Fruit fly (Drosophila melanogaster): ENCODE data around the gene PolA2.

PolA2 gene

dm6 chr3R:27274533-27275447 lies 35.8 kb downstream of the PolA2 start, which contains the start of gene CG5938:
Gene CG5938, plus strand, starts transcription at chr3R:27274794.
- TF ChIP-seq grau (tag; optimal IDR thresholded peaks at IDR 0.05) (peak; percentile 41), CG18599 (GFP tag; optimal IDR thresholded peaks at IDR 0.05) (peak; percentile 29), Ada2b (GFP tag; IDR thresholded peaks at IDR 0.05) (peak; percentile 6; the same call in 1 of the 2 replicates), stwl (tag; optimal IDR thresholded peaks at IDR 0.05) (peak; percentile 51), nom (GFP tag; optimal IDR thresholded peaks at IDR 0.05) (peak; percentile 54), Ptx1 (GFP tag; IDR thresholded peaks at IDR 0.05) (no peak), crp (GFP tag; optimal IDR thresholded peaks at IDR 0.05) (peak; percentile 29 to 88), CG10267 (tag; optimal IDR thresholded peaks at IDR 0.05) (peak; percentile 79), Hr39 (optimal IDR thresholded peaks at IDR 0.05) (no peak), schlank (tag; optimal IDR thresholded peaks at IDR 0.05) (no peak), PHDP (tag; optimal IDR thresholded peaks at IDR 0.05) (peak; percentile 14), Blimp-1 (GFP tag; optimal IDR thresholded peaks at IDR 0.05) (peak; percentile 6), mld (GFP tag; IDR thresholded peaks at IDR 0.05; ENCODE audit: partially characterized antibody) (no peak), zfh1 (GFP tag; IDR thresholded peaks at IDR 0.05) (peak; percentile 27; the same call in 1 of the 3 replicates), CG8359 (GFP tag; optimal IDR thresholded peaks at IDR 0.05; ENCODE audit: borderline replicate concordance) (no peak), NfI (GFP tag; optimal IDR thresholded peaks at IDR 0.05) (peak; percentile 47), ind (GFP tag; optimal IDR thresholded peaks at IDR 0.05) (peak; percentile 14), zen (tag; optimal IDR thresholded peaks at IDR 0.05) (peak; percentile 34), sug (tag; optimal IDR thresholded peaks at IDR 0.05) (peak; percentile 49), seq (GFP tag; IDR thresholded peaks at IDR 0.05) (peak; percentile 62), CG3726 (GFP tag; IDR thresholded peaks at IDR 0.05) (no peak), CG14710 (tag; optimal IDR thresholded peaks at IDR 0.05) (peak; percentile 58), Fer1 (GFP tag; optimal IDR thresholded peaks at IDR 0.05) (peak; percentile 22), H15 (GFP tag; IDR thresholded peaks at IDR 0.05) (no peak), CHES-1-like (GFP tag; optimal IDR thresholded peaks at IDR 0.05) (no peak), Doc3 (GFP tag; IDR thresholded peaks at IDR 0.05; ENCODE audit: partially characterized antibody) (no peak), hkb (optimal IDR thresholded peaks at IDR 0.05) (peak; percentile 26), hkb (GFP tag; IDR thresholded peaks at IDR 0.05) (no peak), CG13287 (GFP tag; IDR thresholded peaks at IDR 0.05; ENCODE audit: partially characterized antibody) (peak; percentile 35; the same call in 1 of the 2 replicates), CG9609 (GFP tag; optimal IDR thresholded peaks at IDR 0.05) (no peak), tup (GFP tag; optimal IDR thresholded peaks at IDR 0.05) (peak; percentile 1), tap (tag; optimal IDR thresholded peaks at IDR 0.05) (peak; percentile 40), cwo (GFP tag; optimal IDR thresholded peaks at IDR 0.05) (peak; percentile 6), CG18011 (GFP tag; optimal IDR thresholded peaks at IDR 0.05) (no peak), CG17829 (tag; optimal IDR thresholded peaks at IDR 0.05) (peak; percentile 56), kni (GFP tag; optimal IDR thresholded peaks at IDR 0.05) (no peak), Abd-B (GFP tag; optimal IDR thresholded peaks at IDR 0.05) (peak; percentile 25), nerfin-1 (tag; optimal IDR thresholded peaks at IDR 0.05) (peak; percentile 2), Mes4 (GFP tag; optimal IDR thresholded peaks at IDR 0.05) (no peak), Hey (tag; optimal IDR thresholded peaks at IDR 0.05) (no peak), ftz-f1 (GFP tag; optimal IDR thresholded peaks at IDR 0.05) (no peak), crol (GFP tag; IDR thresholded peaks at IDR 0.05) (peak; percentile 73), Ssrp (tag; optimal IDR thresholded peaks at IDR 0.05) (peak; percentile 21), CG34224 (GFP tag; IDR thresholded peaks at IDR 0.05; ENCODE audit: partially characterized antibody) (peak; percentile 38; the same call in 2 of the 3 replicates), gcm2 (GFP tag; optimal IDR thresholded peaks at IDR 0.05) (no peak), wdn (GFP tag; IDR thresholded peaks at IDR 0.05) (no peak), Meics (GFP tag; optimal IDR thresholded peaks at IDR 0.05) (peak; percentile 30)

Data from whole organism, embryonic.